Worm (Caenorhabditis elegans): ENCODE measurements around the gene zipt-13.

- TF ChIP-seq ama-1 (optimal IDR thresholded peaks at IDR 0.05) = no peak
- peak; percentile 42 for TF ChIP-seq ets-7 (tag; optimal IDR thresholded peaks at IDR 0.05)
- TF ChIP-seq pes-1 (GFP tag; IDR thresholded peaks at IDR 0.05) = no peak
- TF ChIP-seq ceh-13 (GFP tag; optimal IDR thresholded peaks at IDR 0.05) = no peak
These were observed 48.2 kb downstream of the zipt-13 start for ce11 chrX:10188493-10188895.
